Fruit fly (Drosophila melanogaster) whole organism, embryonic: ENCODE measurements around the gene JIL-1.

Experiments used
- Atf6 ChIP-seq: fragments of 200-800 bp; sonication (Bioruptor generic); IDR thresholded peaks from 2 replicates; pipeline ENCODE4 v1.3.6; 2022; ENCODE audit warnings: missing biosample characterization, missing genetic modification characterization
- CG10366 ChIP-seq: fragments of 200-800 bp; sonication (Bioruptor generic); IDR thresholded peaks from 2 replicates; pipeline ENCODE4 v1.3.6; 2022; ENCODE audit warnings: missing biosample characterization, missing genetic modification characterization
- CG10431 ChIP-seq: fragments of 200-800 bp; sonication (Bioruptor generic); optimal IDR thresholded peaks from 3 replicates; lab custom pipeline; 2018; ENCODE audit warnings: missing biosample characterization, mild to moderate bottlenecking, missing genetic modification characterization
- CG10654 ChIP-seq: fragments of 200-800 bp; sonication (Bioruptor generic); optimal IDR thresholded peaks from 2 replicates; lab custom pipeline; 2016; ENCODE audit warnings: missing biosample characterization, missing genetic modification characterization
- CG11695 ChIP-seq: fragments of 200-800 bp; sonication (Bioruptor generic); IDR thresholded peaks from 3 replicates; pipeline ENCODE4 v1.3.6; 2022; ENCODE audit warnings: missing biosample characterization, missing genetic modification characterization
- CG11696 ChIP-seq: fragments of 200-800 bp; sonication (Bioruptor generic); IDR thresholded peaks from 2 replicates; pipeline ENCODE4 v1.3.6; 2022; ENCODE audit warnings: missing biosample characterization, missing genetic modification characterization
- CG1602 ChIP-seq: fragments of 200-800 bp; sonication (Bioruptor generic); optimal IDR thresholded peaks from 3 replicates; lab custom pipeline; 2016; ENCODE audit warnings: missing biosample characterization, missing genetic modification characterization
- CG17829 ChIP-seq: fragments of 200-800 bp; optimal IDR thresholded peaks from 2 replicates; lab custom pipeline; 2019; ENCODE audit warnings: missing biosample characterization, mild to moderate bottlenecking, missing genetic modification characterization, moderate library complexity
- CG18476 ChIP-seq: fragments of 200-800 bp; sonication (Bioruptor generic); optimal IDR thresholded peaks from 2 replicates; lab custom pipeline; 2016; ENCODE audit warnings: missing biosample characterization, mild to moderate bottlenecking, missing genetic modification characterization
- CG2116 ChIP-seq: fragments of 200-800 bp; sonication (Bioruptor generic); optimal IDR thresholded peaks from 3 replicates; lab custom pipeline; 2018; ENCODE audit warnings: missing biosample characterization, mild to moderate bottlenecking, missing genetic modification characterization
- CG2120 ChIP-seq: fragments of 200-800 bp; sonication (Bioruptor generic); optimal IDR thresholded peaks from 3 replicates; lab custom pipeline; 2016; ENCODE audit warnings: missing biosample characterization, missing genetic modification characterization
- CG34422 ChIP-seq: fragments of 200-800 bp; sonication (Bioruptor generic); IDR thresholded peaks from 3 replicates; pipeline ENCODE4 v1.3.6; 2022; ENCODE audit warnings: missing biosample characterization, missing genetic modification characterization
- CG4282 ChIP-seq: fragments of 200-800 bp; sonication (Bioruptor generic); optimal IDR thresholded peaks from 2 replicates; lab custom pipeline; 2016; ENCODE audit warnings: missing biosample characterization, missing genetic modification characterization
- CG5245 ChIP-seq: fragments of 200-800 bp; sonication (Bioruptor generic); optimal IDR thresholded peaks from 3 replicates; lab custom pipeline; 2016; ENCODE audit warnings: missing biosample characterization, missing genetic modification characterization
- CG6272 ChIP-seq: fragments of 200-800 bp; sonication (Bioruptor generic); IDR thresholded peaks from 2 replicates; pipeline ENCODE4 v1.3.6; 2022; ENCODE audit warnings: missing biosample characterization, missing genetic modification characterization
- CG6791 ChIP-seq: fragments of 200-800 bp; sonication (Bioruptor generic); IDR thresholded peaks from 3 replicates; pipeline ENCODE4 v1.3.6; 2022; ENCODE audit warnings: missing biosample characterization, missing genetic modification characterization; ENCODE audit not compliant: partially characterized antibody
- CG6854 ChIP-seq: fragments of 200-800 bp; sonication (Bioruptor generic); optimal IDR thresholded peaks from 3 replicates; lab custom pipeline; 2017; ENCODE audit warnings: missing biosample characterization, mild to moderate bottlenecking, missing genetic modification characterization
- CG7839 ChIP-seq: fragments of 200-800 bp; sonication (Bioruptor generic); optimal IDR thresholded peaks from 3 replicates; lab custom pipeline; 2018; ENCODE audit warnings: missing biosample characterization, mild to moderate bottlenecking, missing genetic modification characterization, moderate library complexity
- CG8924 ChIP-seq: fragments of 200-800 bp; optimal IDR thresholded peaks from 3 replicates; lab custom pipeline; 2019; ENCODE audit warnings: missing biosample characterization, mild to moderate bottlenecking, missing genetic modification characterization, moderate library complexity
- CoRest ChIP-seq: fragments of 200-800 bp; sonication (Bioruptor generic); optimal IDR thresholded peaks from 3 replicates; lab custom pipeline; 2018; ENCODE audit warnings: missing biosample characterization, mild to moderate bottlenecking, missing genetic modification characterization, moderate library complexity
- Dad ChIP-seq: fragments of 200-800 bp; sonication (Bioruptor generic); optimal IDR thresholded peaks from 3 replicates; lab custom pipeline; 2016; ENCODE audit warnings: missing biosample characterization, missing genetic modification characterization
- Dbx ChIP-seq: fragments of 200-800 bp; sonication (Bioruptor generic); IDR thresholded peaks from 3 replicates; pipeline ENCODE4 v1.3.6; 2022; ENCODE audit warnings: missing biosample characterization, missing genetic modification characterization
- Deaf1 ChIP-seq: fragments of 200-800 bp; optimal IDR thresholded peaks from 3 replicates; lab custom pipeline; 2019; ENCODE audit warnings: missing biosample characterization, mild to moderate bottlenecking, missing genetic modification characterization, moderate library complexity
- Dll ChIP-seq: fragments of 200-800 bp; sonication (Bioruptor generic); IDR thresholded peaks from 4 replicates; pipeline ENCODE4 v1.3.6; 2022; ENCODE audit warnings: missing biosample characterization, missing genetic modification characterization; ENCODE audit not compliant: partially characterized antibody
- Fer1 ChIP-seq: fragments of 200-800 bp; sonication (Bioruptor generic); optimal IDR thresholded peaks from 2 replicates; lab custom pipeline; 2017; ENCODE audit warnings: missing biosample characterization, mild to moderate bottlenecking, missing genetic modification characterization
- Lhr ChIP-seq: fragments of 200-800 bp; sonication (Bioruptor generic); optimal IDR thresholded peaks from 3 replicates; lab custom pipeline; 2017; ENCODE audit warnings: mild to moderate bottlenecking, missing biosample characterization, missing genetic modification reagents, missing genetic modification characterization
- Lpt ChIP-seq: fragments of >200 bp; optimal IDR thresholded peaks from 2 replicates; lab custom pipeline; 2018; ENCODE audit warnings: missing biosample characterization, missing genetic modification characterization
- Ravus ChIP-seq: fragments of 200-800 bp; sonication (Bioruptor generic); IDR thresholded peaks from 2 replicates; pipeline ENCODE4 v1.3.6; 2022; ENCODE audit warnings: missing biosample characterization, missing genetic modification characterization
- ap ChIP-seq: fragments of 200-800 bp; sonication (Bioruptor generic); IDR thresholded peaks from 2 replicates; pipeline ENCODE4 v1.3.6; 2022; ENCODE audit warnings: missing biosample characterization, missing genetic modification characterization
- chinmo ChIP-seq: fragments of 200-800 bp; sonication (Bioruptor generic); IDR thresholded peaks from 4 replicates; pipeline ENCODE4 v1.3.6; 2022; ENCODE audit warnings: missing biosample characterization, missing genetic modification characterization; ENCODE audit not compliant: partially characterized antibody
- chm ChIP-seq: fragments of 200-800 bp; sonication (Bioruptor generic); IDR thresholded peaks from 2 replicates; pipeline ENCODE4 v1.3.6; 2022; ENCODE audit warnings: missing biosample characterization, missing genetic modification characterization
- disco-r ChIP-seq: fragments of 200-800 bp; sonication (Bioruptor generic); optimal IDR thresholded peaks from 2 replicates; lab custom pipeline; 2016; ENCODE audit warnings: missing biosample characterization, missing genetic modification characterization
- fd3F ChIP-seq: fragments of 200-800 bp; sonication (Bioruptor generic); optimal IDR thresholded peaks from 2 replicates; lab custom pipeline; 2018; ENCODE audit warnings: missing biosample characterization, mild to moderate bottlenecking, missing genetic modification characterization, moderate library complexity
- grau ChIP-seq: fragments of 200-800 bp; optimal IDR thresholded peaks from 3 replicates; lab custom pipeline; 2019; ENCODE audit warnings: missing biosample characterization, mild to moderate bottlenecking, missing genetic modification characterization, moderate library complexity
- gsb-n ChIP-seq: fragments of 200-800 bp; sonication (Bioruptor generic); optimal IDR thresholded peaks from 3 replicates; lab custom pipeline; 2018; ENCODE audit warnings: missing biosample characterization, mild to moderate bottlenecking, missing genetic modification characterization
- gt ChIP-seq: fragments of 200-800 bp; sonication (Bioruptor generic); IDR thresholded peaks from 2 replicates; pipeline ENCODE4 v1.3.6; 2022; ENCODE audit warnings: missing biosample characterization, missing genetic modification characterization
- hbn ChIP-seq: fragments of 200-800 bp; sonication (Bioruptor generic); IDR thresholded peaks from 2 replicates; pipeline ENCODE4 v1.3.6; 2022; ENCODE audit warnings: missing biosample characterization, missing genetic modification characterization; ENCODE audit not compliant: partially characterized antibody
- knrl ChIP-seq: fragments of 200-800 bp; sonication (Bioruptor generic); IDR thresholded peaks from 3 replicates; pipeline ENCODE4 v1.3.6; 2022; ENCODE audit warnings: missing biosample characterization, missing genetic modification characterization; ENCODE audit not compliant: partially characterized antibody
- luna ChIP-seq: fragments of 200-800 bp; sonication (Bioruptor generic); optimal IDR thresholded peaks from 2 replicates; lab custom pipeline; 2016; ENCODE audit warnings: missing biosample characterization, missing genetic modification characterization
- nerfin-2 ChIP-seq: fragments of 200-800 bp; sonication (Bioruptor generic); IDR thresholded peaks from 2 replicates; pipeline ENCODE4 v1.3.6; 2022; ENCODE audit warnings: missing biosample characterization, missing genetic modification characterization; ENCODE audit not compliant: partially characterized antibody
- nmo ChIP-seq: fragments of 200-800 bp; sonication (Bioruptor generic); optimal IDR thresholded peaks from 2 replicates; lab custom pipeline; 2018; ENCODE audit warnings: missing biosample characterization, mild to moderate bottlenecking, missing genetic modification characterization, moderate library complexity
- pb ChIP-seq: fragments of 200-800 bp; sonication (Bioruptor generic); optimal IDR thresholded peaks from 3 replicates; lab custom pipeline; 2016; ENCODE audit warnings: missing biosample characterization, missing genetic modification characterization
- pum ChIP-seq: fragments of 200-800 bp; sonication (Bioruptor generic); optimal IDR thresholded peaks from 2 replicates; lab custom pipeline; 2016; ENCODE audit warnings: missing biosample characterization, missing genetic modification characterization
- shn ChIP-seq: fragments of 200-800 bp; sonication (Bioruptor generic); optimal IDR thresholded peaks from 3 replicates; lab custom pipeline; 2016; ENCODE audit warnings: missing biosample characterization, missing genetic modification characterization
- sima ChIP-seq: fragments of 200-800 bp; sonication (Bioruptor generic); optimal IDR thresholded peaks from 2 replicates; lab custom pipeline; 2016; ENCODE audit warnings: missing biosample characterization, missing genetic modification characterization
- sisA ChIP-seq: fragments of 200-800 bp; sonication (Bioruptor generic); IDR thresholded peaks from 2 replicates; pipeline ENCODE4 v1.3.6; 2022; ENCODE audit warnings: missing biosample characterization, missing genetic modification characterization
- slp2 ChIP-seq: fragments of 200-800 bp; sonication (Bioruptor generic); optimal IDR thresholded peaks from 2 replicates; lab custom pipeline; 2016; ENCODE audit warnings: missing biosample characterization, missing genetic modification characterization
- sna ChIP-seq: fragments of 200-800 bp; sonication (Bioruptor generic); IDR thresholded peaks from 2 replicates; pipeline ENCODE4 v1.3.6; 2022; ENCODE audit warnings: missing biosample characterization, missing genetic modification characterization; ENCODE audit not compliant: partially characterized antibody
- sob ChIP-seq: fragments of 200-800 bp; sonication (Bioruptor generic); IDR thresholded peaks from 2 replicates; pipeline ENCODE4 v1.3.6; 2022; ENCODE audit warnings: missing biosample characterization, missing genetic modification characterization
- twi ChIP-seq: fragments of 200-800 bp; optimal IDR thresholded peaks from 2 replicates; lab custom pipeline; 2019; ENCODE audit warnings: missing biosample characterization, mild to moderate bottlenecking, missing genetic modification characterization, moderate library complexity
- vnd ChIP-seq: fragments of 200-800 bp; sonication (Bioruptor generic); IDR thresholded peaks from 3 replicates; pipeline ENCODE4 v1.3.6; 2022; ENCODE audit warnings: missing biosample characterization, missing genetic modification characterization; ENCODE audit not compliant: partially characterized antibody

Gene JIL-1

DNA sequence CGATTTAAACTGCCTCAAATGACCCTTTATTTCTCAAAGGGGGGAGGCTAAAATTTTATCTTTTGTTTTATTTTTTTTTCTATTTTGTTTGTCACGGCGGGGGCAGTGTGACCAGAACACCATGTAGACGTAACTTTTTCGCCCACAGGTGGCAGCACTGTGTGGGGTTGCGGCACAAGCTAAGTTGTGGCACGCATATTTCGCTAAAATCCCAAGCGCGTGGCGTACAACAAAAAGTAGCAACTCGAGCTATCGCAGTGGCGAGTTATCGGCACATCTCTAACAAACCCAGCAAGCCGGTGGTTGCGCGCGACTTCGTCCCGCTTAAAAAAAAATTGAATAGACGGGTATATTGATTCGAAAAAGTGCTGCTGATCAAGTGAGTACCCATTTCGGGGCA is 30.1 kb upstream of the JIL-1 start, which contains the start of the genes Ufd1 and NaPi-III (continued):
- TF ChIP-seq CG8924 (peak; percentile 47), twi (tag; lab: Kevin White, UChicago) (no peak), CG34422 (GFP tag; lab: Robert Waterston, UW) (peak; percentile 69), CG2116 (GFP tag; lab: Kevin White, UChicago) (peak; percentile 91), chm (GFP tag; lab: Robert Waterston, UW) (peak; percentile 54; the same call in 1 of the 2 replicates), CG5245 (GFP tag; lab: Kevin White, UChicago) (peak; percentile 17), disco-r (no peak), CoRest (tag; lab: Kevin White, UChicago) (peak; percentile 73), CG10431 (peak; percentile 13), chinmo (GFP tag; lab: Robert Waterston, UW) (peak; percentile 73; the same call in 1 of the 4 replicates), ap (GFP tag; lab: Robert Waterston, UW) (no peak), grau (tag; lab: Kevin White, UChicago) (peak; percentile 46), luna (peak; percentile 2), Deaf1 (tag; lab: Kevin White, UChicago) (no peak), CG6272 (GFP tag; lab: Robert Waterston, UW) (peak; percentile 27; the same call in 1 of the 2 replicates), pum (peak; percentile 29), sob (GFP tag; lab: Robert Waterston, UW) (peak; percentile 68), gsb-n (tag; lab: Kevin White, UChicago) (peak; percentile 9), CG7839 (tag; lab: Kevin White, UChicago) (peak; percentile 10), sima (GFP tag; lab: Kevin White, UChicago) (no peak), CG11695 (no peak), Dad (GFP tag; lab: Kevin White, UChicago) (peak; percentile 59), CG11696 (GFP tag; lab: Robert Waterston, UW) (no peak), CG10654 (GFP tag; lab: Kevin White, UChicago) (no peak), Lhr (GFP tag; lab: Kevin White, UChicago) (peak; percentile 98), Dbx (GFP tag; lab: Robert Waterston, UW) (peak; percentile 69; the same call in 2 of the 3 replicates), pb (GFP tag; lab: Kevin White, UChicago) (peak; percentile 10), CG6854 (no peak), fd3F (GFP tag; lab: Kevin White, UChicago) (no peak), shn (GFP tag; lab: Kevin White, UChicago) (peak; percentile 30), Atf6 (GFP tag; lab: Robert Waterston, UW) (0 out of 2 replicates have a peak, but pooled peaks have one; percentile 16), sisA (GFP tag; lab: Robert Waterston, UW) (peak; percentile 44; the same call in 1 of the 2 replicates), nmo (GFP tag; lab: Kevin White, UChicago) (peak; percentile 74), CG10366 (no peak), CG2120 (peak; percentile 41), knrl (peak; percentile 83), Ravus (GFP tag; lab: Robert Waterston, UW) (no peak), hbn (GFP tag; lab: Robert Waterston, UW) (peak; percentile 84), CG17829 (peak; percentile 71), CG4282 (peak; percentile 36), gt (GFP tag; lab: Robert Waterston, UW) (no peak), vnd (GFP tag; lab: Robert Waterston, UW) (peak; percentile 61; the same call in 2 of the 3 replicates), Lpt (GFP tag; lab: Kevin White, UChicago) (no peak), sna (peak; percentile 73; the same call in 1 of the 2 replicates), CG1602 (GFP tag; lab: Kevin White, UChicago) (no peak), nerfin-2 (peak; percentile 59), CG6791 (GFP tag; lab: Robert Waterston, UW) (peak; percentile 90), Fer1 (GFP tag; lab: Kevin White, UChicago) (peak; percentile 15), CG18476 (GFP tag; lab: Kevin White, UChicago) (no peak), Dll (GFP tag; lab: Robert Waterston, UW) (peak; percentile 85), slp2 (GFP tag; lab: Kevin White, UChicago) (no peak)
